Worm (Caenorhabditis elegans) whole organism, late embryonic: ENCODE results near the gene sre-53.

Experiments used
- dve-1 ChIP-seq: sonication (generic microtip); optimal IDR thresholded peaks from 2 replicates; lab custom pipeline; 2017; ENCODE audit warnings: antibody characterized with exemption, mild to moderate bottlenecking, missing genetic modification characterization, missing compliant biosample characterization
- ttx-3 ChIP-seq: sonication (generic microtip); optimal IDR thresholded peaks from 2 replicates; lab custom pipeline; 2016; ENCODE audit warnings: missing genetic modification reagents, missing genetic modification characterization, missing compliant biosample characterization
- zip-5 ChIP-seq: sonication (generic microtip); optimal IDR thresholded peaks from 2 replicates; lab custom pipeline; 2016; ENCODE audit warnings: missing genetic modification characterization, missing compliant biosample characterization

- TF ChIP-seq ttx-3 (tag; lab: Kevin White, UChicago), result no peak
- TF ChIP-seq dve-1, result no peak
- TF ChIP-seq zip-5 (tag; lab: Kevin White, UChicago), result no peak
Measured at ce11 chrII:12303142-12303541, 20.1 kb downstream of the sre-53 start, which contains the start of gene sre-50.
